Fruit fly (Drosophila melanogaster) whole organism, pupa: Measurements from ENCODE around the gene CG33494.

ENCODE experiments used
- CG34367 ChIP-seq: fragments of 200-800 bp; sonication (Bioruptor generic); optimal IDR thresholded peaks from 2 replicates; lab custom pipeline; 2018; ENCODE audit warnings: missing biosample characterization, mild to moderate bottlenecking, missing genetic modification characterization
- Pif1B ChIP-seq: fragments of 200-800 bp; sonication (Bioruptor generic); optimal IDR thresholded peaks from 3 replicates; lab custom pipeline; 2016; ENCODE audit warnings: missing biosample characterization, missing genetic modification characterization
- rn ChIP-seq: fragments of 200-800 bp; sonication (Bioruptor generic); IDR thresholded peaks from 2 replicates; pipeline ENCODE4 v1.3.6; 2022; ENCODE audit warnings: missing biosample characterization, missing genetic modification characterization

DNA sequence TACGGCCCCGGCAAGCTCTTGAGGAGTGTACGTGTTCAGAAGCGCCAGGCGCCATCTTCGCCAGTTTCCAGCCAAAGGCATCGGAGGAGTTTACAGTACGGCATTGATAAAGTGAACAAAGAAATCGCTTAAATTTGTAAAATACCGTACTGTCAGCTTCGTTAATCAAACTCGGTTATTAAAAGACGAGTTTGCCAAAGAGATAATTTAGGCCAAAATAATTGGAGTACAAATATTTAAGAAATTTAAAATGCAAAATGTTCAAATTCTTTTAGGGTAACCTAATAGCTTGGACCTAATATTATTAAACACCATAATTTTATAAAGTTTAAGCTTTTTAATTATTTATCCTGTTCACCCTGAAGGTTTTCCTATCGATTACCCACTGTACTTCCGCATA, 43.1 kb downstream of the CG33494 start:
- TF ChIP-seq rn (GFP tag; lab: Robert Waterston, UW) (no peak), Pif1B (GFP tag; lab: Kevin White, UChicago) (no peak), CG34367 (tag; lab: Kevin White, UChicago) (peak; percentile 7)
